Worm (Caenorhabditis elegans) whole organism, L4 larva: Measurements from ENCODE around the gene dgk-2.

ENCODE experiments used
- F26F4.8 ChIP-seq: fragments of 200-800 bp; sonication (Bioruptor generic); conservative IDR thresholded peaks from 2 replicates; pipeline ENCODE4 v1.3.6; 2022; ENCODE audit warnings: missing genetic modification characterization, missing compliant biosample characterization
- R02D3.7 ChIP-seq: fragments of 150-350 bp; sonication (generic microtip); optimal IDR thresholded peaks from 3 replicates; lab custom pipeline; 2014; ENCODE audit warnings: missing biosample characterization, missing genetic modification characterization
- T20F7.1 ChIP-seq: fragments of 200-800 bp; sonication (Bioruptor generic); optimal IDR thresholded peaks from 2 replicates; lab custom pipeline; 2018; ENCODE audit warnings: mild to moderate bottlenecking, missing genetic modification characterization, missing compliant biosample characterization
- Y75B8A.6 ChIP-seq: fragments of 200-800 bp; sonication (Bioruptor generic); IDR thresholded peaks from 2 replicates; pipeline ENCODE4 v1.3.6; 2022; ENCODE audit warnings: missing genetic modification reagents, missing genetic modification characterization, missing compliant biosample characterization
- aha-1 ChIP-seq: fragments of 150-350 bp; peaks from one replicate; lab custom pipeline; 2014; ENCODE audit warnings: missing biosample characterization, missing genetic modification characterization
- ama-1 ChIP-seq: fragments of 150-350 bp; optimal IDR thresholded peaks from 2 replicates; lab custom pipeline; 2014; ENCODE audit warnings: inconsistent platforms, mixed read lengths
- attf-4 ChIP-seq: sonication (generic microtip); optimal IDR thresholded peaks from 3 replicates; lab custom pipeline; 2017; ENCODE audit warnings: missing biosample characterization, missing genetic modification characterization
- ceh-20 ChIP-seq: fragments of 200-800 bp; sonication (Bioruptor generic); IDR thresholded peaks from 2 replicates; pipeline ENCODE4 v1.3.6; 2022; ENCODE audit warnings: missing genetic modification reagents, missing genetic modification characterization, missing compliant biosample characterization
- ceh-32 ChIP-seq: sonication (generic microtip); optimal IDR thresholded peaks from 2 replicates; lab custom pipeline; 2016; ENCODE audit warnings: mild to moderate bottlenecking, missing genetic modification characterization, missing compliant biosample characterization; ENCODE audit not compliant: poor library complexity
- dmd-6 ChIP-seq: fragments of 200-800 bp; sonication (Bioruptor generic); IDR thresholded peaks from 2 replicates; pipeline ENCODE4 v1.3.6; 2022; ENCODE audit warnings: missing genetic modification reagents, missing genetic modification characterization, missing compliant biosample characterization
- dmd-8 ChIP-seq: fragments of 200-800 bp; sonication (Bioruptor generic); IDR thresholded peaks from 2 replicates; pipeline ENCODE4 v1.3.6; 2022; ENCODE audit warnings: missing genetic modification characterization, missing compliant biosample characterization
- dpl-1 ChIP-seq: fragments of 150-350 bp; optimal IDR thresholded peaks from 2 replicates; lab custom pipeline; 2014; ENCODE audit warnings: missing biosample characterization, missing genetic modification reagents, missing genetic modification characterization
- dve-1 ChIP-seq: sonication (generic microtip); optimal IDR thresholded peaks from 2 replicates; lab custom pipeline; 2017; ENCODE audit warnings: antibody characterized with exemption, mild to moderate bottlenecking, missing genetic modification characterization, missing compliant biosample characterization; ENCODE audit not compliant: insufficient read depth
- egl-27 ChIP-seq: sonication (generic microtip); optimal IDR thresholded peaks from 3 replicates; lab custom pipeline; 2017; ENCODE audit warnings: missing biosample characterization, missing genetic modification reagents, missing genetic modification characterization
- hif-1 ChIP-seq, 2 experiments: sonication (generic microtip); optimal IDR thresholded peaks; 2 replicates each; lab custom pipeline; 2016 to 2017; ENCODE audit warnings: missing compliant biosample characterization in 2 of 2, missing genetic modification characterization in 2 of 2, missing genetic modification reagents in 2 of 2, missing genotype in 2 of 2, mild to moderate bottlenecking in 1 of 2
- hlh-30 ChIP-seq: sonication (generic microtip); optimal IDR thresholded peaks from 2 replicates; lab custom pipeline; 2017; ENCODE audit warnings: antibody characterized with exemption, mild to moderate bottlenecking, missing genetic modification characterization, missing compliant biosample characterization; ENCODE audit not compliant: insufficient read depth
- hmg-1.1 ChIP-seq: fragments of 200-800 bp; sonication (Bioruptor generic); IDR thresholded peaks from 2 replicates; pipeline ENCODE4 v1.3.6; 2022; ENCODE audit warnings: missing genetic modification reagents, missing genetic modification characterization, missing compliant biosample characterization
- jun-1 ChIP-seq: fragments of 150-350 bp; optimal IDR thresholded peaks from 2 replicates; lab custom pipeline; 2014; ENCODE audit warnings: missing biosample characterization, missing genetic modification reagents, missing genetic modification characterization
- lin-13 ChIP-seq: fragments of 150-350 bp; optimal IDR thresholded peaks from 2 replicates; lab custom pipeline; 2014; ENCODE audit warnings: missing biosample characterization, missing genetic modification reagents, missing genetic modification characterization
- lin-38 ChIP-seq: fragments of 200-800 bp; sonication (Bioruptor generic); IDR thresholded peaks from 2 replicates; pipeline ENCODE4 v1.3.6; 2022; ENCODE audit warnings: missing genetic modification reagents, missing genetic modification characterization, missing compliant biosample characterization
- lin-39 ChIP-seq: fragments of 150-350 bp; optimal IDR thresholded peaks from 2 replicates; lab custom pipeline; 2014; ENCODE audit warnings: missing biosample characterization, missing genetic modification reagents, missing genetic modification characterization
- lsy-2 ChIP-seq, 2 experiments: fragments of 150-350 bp in 1 of 2; sonication (generic microtip) in 1 of 2; optimal IDR thresholded peaks; 2 replicates each; lab custom pipeline; 2014 to 2017; ENCODE audit warnings: missing biosample characterization in 2 of 2, missing genetic modification characterization in 2 of 2
- madf-9 ChIP-seq: fragments of 200-800 bp; sonication (Bioruptor generic); conservative IDR thresholded peaks from 2 replicates; pipeline ENCODE4 v1.3.6; 2022; ENCODE audit warnings: missing genetic modification reagents, missing genetic modification characterization, missing compliant biosample characterization
- mes-2 ChIP-seq: sonication (generic microtip); optimal IDR thresholded peaks from 2 replicates; lab custom pipeline; 2016; ENCODE audit warnings: missing genotype, mild to moderate bottlenecking, missing genetic modification characterization, missing compliant biosample characterization; ENCODE audit not compliant: poor library complexity, severe bottlenecking
- mxl-2 ChIP-seq: fragments of 200-800 bp; sonication (Bioruptor generic); conservative IDR thresholded peaks from 2 replicates; pipeline ENCODE4 v1.3.6; 2022; ENCODE audit warnings: missing genetic modification reagents, missing genetic modification characterization, missing compliant biosample characterization
- nhr-10 ChIP-seq: fragments of 150-350 bp; optimal IDR thresholded peaks from 2 replicates; lab custom pipeline; 2014; ENCODE audit warnings: missing biosample characterization, missing genetic modification characterization
- nhr-42 ChIP-seq: fragments of 200-800 bp; sonication (Bioruptor generic); IDR thresholded peaks from 2 replicates; pipeline ENCODE4 v1.3.6; 2022; ENCODE audit warnings: missing genetic modification characterization, missing compliant biosample characterization
- nhr-48 ChIP-seq: sonication (generic microtip); optimal IDR thresholded peaks from 2 replicates; lab custom pipeline; 2016; ENCODE audit warnings: mild to moderate bottlenecking, missing genetic modification characterization, missing compliant biosample characterization
- nhr-76 ChIP-seq: fragments of 150-350 bp; optimal IDR thresholded peaks from 2 replicates; lab custom pipeline; 2014; ENCODE audit warnings: missing biosample characterization, missing genetic modification characterization
- nhr-77 ChIP-seq: fragments of 150-350 bp; optimal IDR thresholded peaks from 2 replicates; lab custom pipeline; 2014; ENCODE audit warnings: missing biosample characterization, missing genetic modification characterization
- pha-4 ChIP-seq, 2 experiments: fragments of 150-350 bp in 1 of 2; fragments of 200-800 bp in 1 of 2; sonication (Bioruptor generic) in 1 of 2; IDR thresholded peaks in 1 of 2; optimal IDR thresholded peaks in 1 of 2; 2 replicates each; pipeline versions ENCODE4 v1.3.6 to Lab custom; 2014 to 2022; ENCODE audit warnings: missing genetic modification characterization in 2 of 2, missing genetic modification reagents in 2 of 2, missing biosample characterization in 1 of 2, missing compliant biosample characterization in 1 of 2
- pqm-1 ChIP-seq: sonication (generic microtip); optimal IDR thresholded peaks from 2 replicates; lab custom pipeline; 2017; ENCODE audit warnings: missing biosample characterization, missing genetic modification characterization
- rbr-2 ChIP-seq: sonication (generic microtip); optimal IDR thresholded peaks from 2 replicates; lab custom pipeline; 2016; ENCODE audit warnings: missing genotype, missing genetic modification characterization, missing compliant biosample characterization
- saeg-2 ChIP-seq: fragments of 200-800 bp; sonication (Bioruptor generic); IDR thresholded peaks from 2 replicates; pipeline ENCODE4 v1.3.6; 2022; ENCODE audit warnings: missing genetic modification reagents, missing genetic modification characterization, missing compliant biosample characterization
- sdz-12 ChIP-seq: fragments of 200-800 bp; sonication (Bioruptor generic); optimal IDR thresholded peaks from 2 replicates; lab custom pipeline; 2018; ENCODE audit warnings: mild to moderate bottlenecking, missing genetic modification characterization, missing compliant biosample characterization
- skn-1 ChIP-seq: fragments of 150-350 bp; optimal IDR thresholded peaks from 2 replicates; lab custom pipeline; 2014; ENCODE audit warnings: missing biosample characterization, missing genetic modification characterization
- spr-1 ChIP-seq: sonication (generic microtip); optimal IDR thresholded peaks from 2 replicates; lab custom pipeline; 2016; ENCODE audit warnings: mild to moderate bottlenecking, missing genetic modification characterization, missing compliant biosample characterization
- zip-11 ChIP-seq: fragments of 200-800 bp; sonication (Bioruptor generic); IDR thresholded peaks from 2 replicates; pipeline ENCODE4 v1.3.6; 2022; ENCODE audit warnings: missing genetic modification characterization, missing compliant biosample characterization
- zip-2 ChIP-seq: fragments of 150-350 bp; optimal IDR thresholded peaks from 2 replicates; lab custom pipeline; 2014; ENCODE audit warnings: missing biosample characterization, missing genetic modification characterization
- ztf-11 ChIP-seq: fragments of 150-350 bp; optimal IDR thresholded peaks from 2 replicates; lab custom pipeline; 2014; ENCODE audit warnings: missing biosample characterization, missing genetic modification characterization

dgk-2 gene

ce11 chrX:4469297-4469816 lies 34.8 kb downstream of the dgk-2 start, which contains the start of gene asb-2 (continued):
- TF ChIP-seq dve-1 (tag; lab: Kevin White, UChicago) (peak; percentile 91), R02D3.7 (tag; lab: Kevin White, UChicago) (no peak), lsy-2 (tag; optimal IDR thresholded peaks at IDR 0.05; lab: Kevin White, UChicago) (peak in 1 of 2 experiments; percentile 90), T20F7.1 (GFP tag; lab: Kevin White, UChicago) (peak; percentile 99), madf-9 (GFP tag; lab: Robert Waterston, UW) (0 out of 2 replicates have a peak, but pooled peaks have one; percentile 27), Y75B8A.6 (GFP tag; lab: Robert Waterston, UW) (no peak), nhr-42 (GFP tag; lab: Robert Waterston, UW) (no peak), attf-4 (tag; lab: Kevin White, UChicago) (no peak), ama-1 (lab: Kevin White, UChicago) (no peak), dpl-1 (GFP tag; lab: Kevin White, UChicago) (peak; percentile 76), lin-13 (GFP tag; lab: Kevin White, UChicago) (peak; percentile 84), ceh-32 (no peak), pha-4 (GFP tag; IDR thresholded peaks at IDR 0.05; lab: Robert Waterston, UW) (no peak), pha-4 (tag; optimal IDR thresholded peaks at IDR 0.05; lab: Kevin White, UChicago) (peak; percentile 96), ceh-20 (0 out of 2 replicates have a peak, but pooled peaks have one; percentile 39), zip-2 (tag; lab: Kevin White, UChicago) (peak; percentile 41), spr-1 (tag; lab: Kevin White, UChicago) (no peak), dmd-6 (GFP tag; lab: Robert Waterston, UW) (peak; percentile 72; the same call in 1 of the 2 replicates), sdz-12 (GFP tag; lab: Kevin White, UChicago) (no peak), nhr-76 (tag; lab: Kevin White, UChicago) (no peak), mes-2 (peak; percentile 88), hif-1 (tag; optimal IDR thresholded peaks at IDR 0.05; lab: Kevin White, UChicago) (peak in 1 of 2 experiments; percentile 62), aha-1 (tag; lab: Kevin White, UChicago) (peak; percentile 92), pqm-1 (peak; percentile 66), hlh-30 (peak; percentile 86), jun-1 (tag; lab: Kevin White, UChicago) (no peak), nhr-77 (peak; percentile 79)

ce11 chrX:4466218-4466617 lies 38.0 kb downstream of the dgk-2 start, which contains the start of gene nmur-3:
Gene nmur-3, plus strand, starts transcription at chrX:4466518.
- TF ChIP-seq lsy-2 (tag; optimal IDR thresholded peaks at IDR 0.05; lab: Kevin White, UChicago) = no peak
- no peak for TF ChIP-seq ztf-11
- TF ChIP-seq nhr-77 = no peak
- TF ChIP-seq aha-1 (tag; lab: Kevin White, UChicago) = peak; percentile 31
- no peak for TF ChIP-seq Y75B8A.6 (GFP tag; lab: Robert Waterston, UW)
- TF ChIP-seq lin-39 (tag; lab: Kevin White, UChicago) = no peak
- TF ChIP-seq nhr-48 (tag; lab: Kevin White, UChicago) = no peak

ce11 chrX:4464367-4464766 lies 39.8 kb downstream of the dgk-2 start:
- TF ChIP-seq aha-1 (tag; lab: Kevin White, UChicago) (no peak), nhr-42 (GFP tag; lab: Robert Waterston, UW) (no peak), F26F4.8 (GFP tag; lab: Robert Waterston, UW) (no peak), saeg-2 (GFP tag; lab: Robert Waterston, UW) (no peak), nhr-77 (no peak), nhr-76 (tag; lab: Kevin White, UChicago) (no peak), lin-38 (GFP tag; lab: Robert Waterston, UW) (no peak), dmd-8 (no peak), zip-11 (GFP tag; lab: Robert Waterston, UW) (no peak), skn-1 (tag; lab: Kevin White, UChicago) (no peak), lsy-2 (tag; optimal IDR thresholded peaks at IDR 0.05; lab: Kevin White, UChicago) (no peak), hmg-1.1 (GFP tag; lab: Robert Waterston, UW) (no peak), egl-27 (tag; lab: Kevin White, UChicago) (no peak), nhr-10 (tag; lab: Kevin White, UChicago) (no peak), rbr-2 (tag; lab: Kevin White, UChicago) (no peak), mxl-2 (no peak)
